Worm (Caenorhabditis elegans) whole organism, mixed stage, embryonic: Measurements from ENCODE around the gene fbxc-42.

Experiments
- blmp-1 ChIP-seq: fragments of 150-350 bp; optimal IDR thresholded peaks from 2 replicates; lab custom pipeline; 2014; ENCODE audit warnings: missing biosample characterization, missing genetic modification characterization
- ces-1 ChIP-seq: fragments of 150-350 bp; optimal IDR thresholded peaks from 2 replicates; lab custom pipeline; 2014; ENCODE audit warnings: missing biosample characterization, missing genetic modification reagents, missing genetic modification characterization
- mls-2 ChIP-seq: sonication (generic microtip); optimal IDR thresholded peaks from 2 replicates; lab custom pipeline; 2016; ENCODE audit warnings: mild to moderate bottlenecking, missing genetic modification characterization, moderate library complexity, missing compliant biosample characterization
- nhr-2 ChIP-seq: fragments of 150-350 bp; optimal IDR thresholded peaks from 2 replicates; lab custom pipeline; 2014; ENCODE audit warnings: missing biosample characterization, missing genetic modification characterization
- nhr-28 ChIP-seq: fragments of 150-350 bp; optimal IDR thresholded peaks from 2 replicates; lab custom pipeline; 2014; ENCODE audit warnings: missing biosample characterization, missing genetic modification characterization
- pha-4 ChIP-seq: fragments of 150-350 bp; optimal IDR thresholded peaks from 2 replicates; lab custom pipeline; 2018; ENCODE audit warnings: missing biosample characterization, missing genetic modification reagents, missing genetic modification characterization
- unc-62 ChIP-seq: fragments of 150-350 bp; optimal IDR thresholded peaks from 2 replicates; lab custom pipeline; 2014; ENCODE audit warnings: missing biosample characterization, missing genetic modification reagents, missing genetic modification characterization

- no peak for TF ChIP-seq unc-62 (GFP tag; lab: Kevin White, UChicago)
- no peak for TF ChIP-seq nhr-2 (tag; lab: Kevin White, UChicago)
- no peak for TF ChIP-seq pha-4 (tag; lab: Kevin White, UChicago)
- TF ChIP-seq mls-2 (tag; lab: Kevin White, UChicago), result no peak
- TF ChIP-seq nhr-28 (tag; lab: Kevin White, UChicago), result no peak
- no peak for TF ChIP-seq ces-1 (GFP tag; lab: Kevin White, UChicago)
- TF ChIP-seq blmp-1 (tag; lab: Kevin White, UChicago), result no peak
These were observed 3.0 kb upstream of the fbxc-42 start, which contains the start of gene fbxc-39 for ce11 chrII:988437-988836.
